Worm (Caenorhabditis elegans) whole organism, dauer: ENCODE results near the gene dhs-15.

ENCODE experiments used
- unc-62 ChIP-seq: sonication (generic microtip); optimal IDR thresholded peaks from 2 replicates; lab custom pipeline; 2017; ENCODE audit warnings: missing biosample characterization, missing genetic modification reagents, missing genetic modification characterization

dhs-15 gene

ce11 chrV:2769754-2770153, at the start of gene dhs-15:
TSS of gene dhs-15 (minus strand) at chrV:2769854.
- TF ChIP-seq unc-62 (GFP tag; lab: Kevin White, UChicago): no peak

ce11 chrV:2818117-2818516, 48.5 kb upstream of the dhs-15 start, which contains the start of gene srt-34:
TSS of gene srt-34 (minus strand) at chrV:2818217.
- TF ChIP-seq unc-62 (GFP tag; lab: Kevin White, UChicago): no peak

ce11 chrV:2815956-2816355, 46.3 kb upstream of the dhs-15 start, which contains the start of gene F54E2.5:
TSS of gene F54E2.5 (minus strand) at chrV:2816056.
- no peak for TF ChIP-seq unc-62 (GFP tag; lab: Kevin White, UChicago)

ce11 chrV:2813856-2814255, 44.2 kb upstream of the dhs-15 start, which contains the start of gene F54E2.9:
TSS of gene F54E2.9 (minus strand) at chrV:2813987.
- no peak for TF ChIP-seq unc-62 (GFP tag; lab: Kevin White, UChicago)

- no peak for TF ChIP-seq unc-62 (GFP tag; lab: Kevin White, UChicago)
Measured at ce11 chrV:2810164-2810563, 40.5 kb upstream of the dhs-15 start, which contains the start of gene F54E2.1. TSS of gene F54E2.1 (plus strand) at chrV:2810398.

- no peak for TF ChIP-seq unc-62 (GFP tag; lab: Kevin White, UChicago)
Measured at ce11 chrV:2809443-2809842, 39.8 kb upstream of the dhs-15 start.

- TF ChIP-seq unc-62 (GFP tag; lab: Kevin White, UChicago): no peak
Measured at ce11 chrV:2807760-2808159, 38.1 kb upstream of the dhs-15 start, which contains the start of gene ketn-1. TSS of gene ketn-1 (minus strand) at chrV:2807860.

- TF ChIP-seq unc-62 (GFP tag; lab: Kevin White, UChicago): no peak
Measured at ce11 chrV:2803258-2803657, 33.6 kb upstream of the dhs-15 start.

ce11 chrV:2801955-2802354, 32.3 kb upstream of the dhs-15 start:
- no peak for TF ChIP-seq unc-62 (GFP tag; lab: Kevin White, UChicago)

ce11 chrV:2800676-2801075, 31.0 kb upstream of the dhs-15 start:
- no peak for TF ChIP-seq unc-62 (GFP tag; lab: Kevin White, UChicago)

ce11 chrV:2799172-2799869, 29.7 kb upstream of the dhs-15 start:
- TF ChIP-seq unc-62 (GFP tag; lab: Kevin White, UChicago): no peak

- TF ChIP-seq unc-62 (GFP tag; lab: Kevin White, UChicago): no peak
Measured at ce11 chrV:2795998-2796397, 26.3 kb upstream of the dhs-15 start, which contains the start of gene F54E2.2. TSS of gene F54E2.2 (plus strand) at chrV:2796298.

ce11 chrV:2792958-2793357, 23.3 kb upstream of the dhs-15 start:
- TF ChIP-seq unc-62 (GFP tag; lab: Kevin White, UChicago): no peak

- no peak for TF ChIP-seq unc-62 (GFP tag; lab: Kevin White, UChicago)
Measured at ce11 chrV:2780786-2781185, 11.1 kb upstream of the dhs-15 start, which contains the start of gene R05D8.11. TSS of gene R05D8.11 (minus strand) at chrV:2780886.

- no peak for TF ChIP-seq unc-62 (GFP tag; lab: Kevin White, UChicago)
Measured at ce11 chrV:2774042-2774441, 4.4 kb upstream of the dhs-15 start, which contains the start of gene srj-18. TSS of gene srj-18 (plus strand) at chrV:2774342.

ce11 chrV:2771560-2771959, 1.9 kb upstream of the dhs-15 start, which contains the start of gene srh-56:
TSS of gene srh-56 (plus strand) at chrV:2771860.
- TF ChIP-seq unc-62 (GFP tag; lab: Kevin White, UChicago): no peak

ce11 chrV:2767465-2767864, 2.2 kb downstream of the dhs-15 start, which contains the start of gene R05D8.9:
TSS of gene R05D8.9 (minus strand) at chrV:2767565.
- no peak for TF ChIP-seq unc-62 (GFP tag; lab: Kevin White, UChicago)
